Worm (Caenorhabditis elegans) whole organism, early embryonic: ENCODE measurements around the gene cul-4.

ENCODE experiments used
- B0310.2 ChIP-seq: sonication (generic microtip); optimal IDR thresholded peaks from 2 replicates; lab custom pipeline; 2016; ENCODE audit warnings: mild to moderate bottlenecking, missing genetic modification characterization, missing compliant biosample characterization
- F13C5.2 ChIP-seq: sonication (generic microtip); optimal IDR thresholded peaks from 2 replicates; lab custom pipeline; 2017; ENCODE audit warnings: mild to moderate bottlenecking, missing genetic modification characterization, inconsistent platforms, missing compliant biosample characterization
- aly-1 ChIP-seq: sonication (generic microtip); optimal IDR thresholded peaks from 2 replicates; lab custom pipeline; 2016; ENCODE audit warnings: missing genetic modification characterization, missing compliant biosample characterization
- ama-1 ChIP-seq: fragments of 150-350 bp; optimal IDR thresholded peaks from 2 replicates; lab custom pipeline; 2014
- ceh-13 ChIP-seq: fragments of 200-800 bp; sonication (Bioruptor generic); optimal IDR thresholded peaks from 2 replicates; lab custom pipeline; 2018; ENCODE audit warnings: mild to moderate bottlenecking, missing genetic modification characterization, missing compliant biosample characterization
- ceh-36 ChIP-seq: sonication (generic microtip); optimal IDR thresholded peaks from 2 replicates; lab custom pipeline; 2016; ENCODE audit warnings: missing genetic modification characterization, inconsistent platforms, missing compliant biosample characterization
- ets-7 ChIP-seq: sonication (generic microtip); optimal IDR thresholded peaks from 2 replicates; lab custom pipeline; 2016; ENCODE audit warnings: missing genotype, missing genetic modification characterization, missing compliant biosample characterization
- flt-1 ChIP-seq: fragments of 200-800 bp; sonication (Bioruptor generic); IDR thresholded peaks from 2 replicates; pipeline ENCODE4 v1.3.6; 2022; ENCODE audit warnings: missing genetic modification characterization, missing compliant biosample characterization
- hmbx-1 ChIP-seq: sonication (generic microtip); optimal IDR thresholded peaks from 2 replicates; lab custom pipeline; 2016; ENCODE audit warnings: mild to moderate bottlenecking, missing genetic modification characterization, missing compliant biosample characterization
- hmg-4 ChIP-seq: fragments of 200-800 bp; sonication (Bioruptor generic); optimal IDR thresholded peaks from 2 replicates; lab custom pipeline; 2018; ENCODE audit warnings: mild to moderate bottlenecking, missing genetic modification characterization, missing compliant biosample characterization
- hnd-1 ChIP-seq: sonication (generic microtip); optimal IDR thresholded peaks from 2 replicates; lab custom pipeline; 2016; ENCODE audit warnings: missing genetic modification characterization, missing compliant biosample characterization
- pes-1 ChIP-seq: fragments of 200-800 bp; sonication (Bioruptor generic); IDR thresholded peaks from 2 replicates; pipeline ENCODE4 v1.3.6; 2022; ENCODE audit warnings: missing genetic modification reagents, missing genetic modification characterization, missing compliant biosample characterization
- scrt-1 ChIP-seq: fragments of 200-800 bp; sonication (Bioruptor generic); IDR thresholded peaks from 2 replicates; pipeline ENCODE4 v1.3.6; 2022; ENCODE audit warnings: missing genetic modification characterization, missing compliant biosample characterization
- sea-1 ChIP-seq: fragments of 200-800 bp; sonication (Bioruptor generic); conservative IDR thresholded peaks from 2 replicates; pipeline ENCODE4 v1.3.6; 2022; ENCODE audit warnings: missing genetic modification characterization, missing compliant biosample characterization
- tbx-11 ChIP-seq: fragments of 200-800 bp; sonication (Bioruptor generic); IDR thresholded peaks from 2 replicates; pipeline ENCODE4 v1.3.6; 2022; ENCODE audit warnings: missing genetic modification characterization, missing compliant biosample characterization
- tbx-37 ChIP-seq: fragments of 200-800 bp; sonication (Bioruptor generic); conservative IDR thresholded peaks from 2 replicates; pipeline ENCODE4 v1.3.6; 2022; ENCODE audit warnings: missing genetic modification reagents, missing genetic modification characterization, missing compliant biosample characterization
- tra-4 ChIP-seq: sonication (generic microtip); optimal IDR thresholded peaks from 2 replicates; lab custom pipeline; 2017; ENCODE audit warnings: missing genetic modification characterization, missing compliant biosample characterization

cul-4 gene

ce11 chrII:7301670-7302151 lies at the start of gene cul-4:
Gene cul-4 (plus strand): TSS chrII:7302101.
- TF ChIP-seq flt-1 (GFP tag; lab: Robert Waterston, UW) (no peak), B0310.2 (tag; lab: Kevin White, UChicago) (no peak), F13C5.2 (no peak), ets-7 (tag; lab: Kevin White, UChicago) (no peak), scrt-1 (GFP tag; lab: Robert Waterston, UW) (no peak), tbx-37 (GFP tag; lab: Robert Waterston, UW) (no peak), sea-1 (GFP tag; lab: Robert Waterston, UW) (no peak), hmg-4 (no peak), tra-4 (tag; lab: Kevin White, UChicago) (no peak)

ce11 chrII:7253073-7253472 lies 48.8 kb upstream of the cul-4 start, which contains the start of gene lsm-4:
Gene lsm-4 (minus strand): TSS chrII:7253163.
- no peak for TF ChIP-seq ceh-13 (GFP tag; lab: Kevin White, UChicago)
- TF ChIP-seq scrt-1 (GFP tag; lab: Robert Waterston, UW) = no peak
- no peak for TF ChIP-seq aly-1 (tag; lab: Kevin White, UChicago)
- no peak for TF ChIP-seq hmg-4
- no peak for TF ChIP-seq hmbx-1 (tag; lab: Kevin White, UChicago)
- TF ChIP-seq B0310.2 (tag; lab: Kevin White, UChicago) = no peak
- TF ChIP-seq F13C5.2 = no peak
- TF ChIP-seq ama-1 (lab: Kevin White, UChicago) = no peak

- TF ChIP-seq pes-1 (GFP tag; lab: Robert Waterston, UW) (no peak), tbx-11 (GFP tag; lab: Robert Waterston, UW) (no peak), ceh-13 (GFP tag; lab: Kevin White, UChicago) (no peak), B0310.2 (tag; lab: Kevin White, UChicago) (no peak), aly-1 (tag; lab: Kevin White, UChicago) (no peak), tra-4 (tag; lab: Kevin White, UChicago) (no peak), hmg-4 (no peak), hnd-1 (tag; lab: Kevin White, UChicago) (no peak), tbx-37 (GFP tag; lab: Robert Waterston, UW) (no peak), scrt-1 (GFP tag; lab: Robert Waterston, UW) (no peak), ets-7 (tag; lab: Kevin White, UChicago) (no peak), flt-1 (GFP tag; lab: Robert Waterston, UW) (no peak), sea-1 (GFP tag; lab: Robert Waterston, UW) (no peak), F13C5.2 (no peak), ama-1 (lab: Kevin White, UChicago) (no peak), hmbx-1 (tag; lab: Kevin White, UChicago) (no peak), ceh-36 (tag; lab: Kevin White, UChicago) (no peak)
Measured at ce11 chrII:7255614-7256162, 46.2 kb upstream of the cul-4 start, which contains the start of gene F32A5.8. Gene F32A5.8 (plus strand): TSS chrII:7256112.

- TF ChIP-seq tra-4 (tag; lab: Kevin White, UChicago) (no peak), ama-1 (lab: Kevin White, UChicago) (no peak), scrt-1 (GFP tag; lab: Robert Waterston, UW) (no peak), ets-7 (tag; lab: Kevin White, UChicago) (no peak), aly-1 (tag; lab: Kevin White, UChicago) (no peak), sea-1 (GFP tag; lab: Robert Waterston, UW) (no peak), ceh-36 (tag; lab: Kevin White, UChicago) (no peak), flt-1 (GFP tag; lab: Robert Waterston, UW) (no peak), B0310.2 (tag; lab: Kevin White, UChicago) (no peak), hnd-1 (tag; lab: Kevin White, UChicago) (no peak), ceh-13 (GFP tag; lab: Kevin White, UChicago) (no peak), hmbx-1 (tag; lab: Kevin White, UChicago) (no peak), tbx-11 (GFP tag; lab: Robert Waterston, UW) (no peak), tbx-37 (GFP tag; lab: Robert Waterston, UW) (no peak), pes-1 (GFP tag; lab: Robert Waterston, UW) (no peak), F13C5.2 (no peak), hmg-4 (no peak)
Measured at ce11 chrII:7261854-7262253, 40.0 kb upstream of the cul-4 start, which contains the start of gene C30G12.4. Gene C30G12.4 (plus strand): TSS chrII:7262154.

- no peak for TF ChIP-seq ama-1 (lab: Kevin White, UChicago)
- TF ChIP-seq B0310.2 (tag; lab: Kevin White, UChicago) = no peak
- TF ChIP-seq sea-1 (GFP tag; lab: Robert Waterston, UW) = no peak
- no peak for TF ChIP-seq tbx-37 (GFP tag; lab: Robert Waterston, UW)
- no peak for TF ChIP-seq hmg-4
- TF ChIP-seq pes-1 (GFP tag; lab: Robert Waterston, UW) = no peak
- TF ChIP-seq tra-4 (tag; lab: Kevin White, UChicago) = no peak
- no peak for TF ChIP-seq scrt-1 (GFP tag; lab: Robert Waterston, UW)
- no peak for TF ChIP-seq aly-1 (tag; lab: Kevin White, UChicago)
- no peak for TF ChIP-seq flt-1 (GFP tag; lab: Robert Waterston, UW)
- TF ChIP-seq hmbx-1 (tag; lab: Kevin White, UChicago) = no peak
- no peak for TF ChIP-seq ceh-36 (tag; lab: Kevin White, UChicago)
Measured at ce11 chrII:7264675-7265074, 37.2 kb upstream of the cul-4 start.

ce11 chrII:7269783-7270182 lies 32.1 kb upstream of the cul-4 start:
- TF ChIP-seq flt-1 (GFP tag; lab: Robert Waterston, UW) (no peak), hmbx-1 (tag; lab: Kevin White, UChicago) (no peak), ceh-36 (tag; lab: Kevin White, UChicago) (no peak), ceh-13 (GFP tag; lab: Kevin White, UChicago) (no peak)

- TF ChIP-seq F13C5.2 (no peak), ets-7 (tag; lab: Kevin White, UChicago) (no peak), B0310.2 (tag; lab: Kevin White, UChicago) (no peak), aly-1 (tag; lab: Kevin White, UChicago) (no peak), hnd-1 (tag; lab: Kevin White, UChicago) (no peak), tbx-11 (GFP tag; lab: Robert Waterston, UW) (no peak), hmbx-1 (tag; lab: Kevin White, UChicago) (no peak), tra-4 (tag; lab: Kevin White, UChicago) (no peak)
Measured at ce11 chrII:7272513-7272912, 29.4 kb upstream of the cul-4 start.
